Worm (Caenorhabditis elegans) whole organism, late embryonic: ENCODE measurements around the gene arrd-3.
"Not testable (repeated sequence)": the region's sequence is repeated elsewhere in the genome, so short reads cannot be mapped to it uniquely, and the experiment has no call there.

Experiments
- C08G9.2 ChIP-seq: sonication (generic microtip); optimal IDR thresholded peaks from 2 replicates; lab custom pipeline; 2016; ENCODE audit warnings: mild to moderate bottlenecking, missing genetic modification characterization, moderate library complexity, missing compliant biosample characterization
- ceh-18 ChIP-seq: sonication (generic microtip); optimal IDR thresholded peaks from 2 replicates; lab custom pipeline; 2016; ENCODE audit warnings: missing genetic modification characterization, missing compliant biosample characterization
- che-1 ChIP-seq: sonication (generic microtip); optimal IDR thresholded peaks from 2 replicates; lab custom pipeline; 2016; ENCODE audit warnings: mild to moderate bottlenecking, missing genetic modification characterization, missing compliant biosample characterization
- fkh-10 ChIP-seq: fragments of 150-350 bp; optimal IDR thresholded peaks from 2 replicates; lab custom pipeline; 2014; ENCODE audit warnings: missing biosample characterization, missing genetic modification reagents, missing genetic modification characterization
- nhr-11 ChIP-seq: fragments of 150-350 bp; optimal IDR thresholded peaks from 2 replicates; lab custom pipeline; 2014; ENCODE audit warnings: missing biosample characterization, missing genetic modification characterization
- pqm-1 ChIP-seq: sonication (generic microtip); optimal IDR thresholded peaks from 2 replicates; lab custom pipeline; 2016; ENCODE audit warnings: missing genetic modification characterization, missing compliant biosample characterization

The arrd-3 gene

DNA sequence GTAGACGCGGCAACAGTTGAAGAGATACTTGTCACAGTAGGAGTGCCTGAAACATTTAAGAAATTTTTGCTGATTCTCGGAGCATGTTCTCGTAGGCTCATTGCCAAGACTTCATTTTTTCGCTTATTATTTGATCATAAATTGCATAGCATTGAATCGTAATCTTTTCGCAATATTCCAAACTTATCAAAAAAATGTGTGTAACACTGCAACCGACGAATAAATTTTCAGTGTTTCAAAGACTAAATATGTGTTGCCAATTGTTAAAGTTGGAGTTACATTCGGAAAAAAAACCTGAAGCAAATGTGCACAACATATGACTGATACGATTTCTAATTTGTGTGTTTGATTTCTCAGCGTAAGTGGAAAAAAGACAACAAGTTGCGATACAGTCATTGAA is 47.1 kb downstream of the arrd-3 start, which contains the start of gene R09D1.14:
Gene R09D1.14, minus strand, starts transcription at position 101 of the 400 bp plus-strand sequence.
- not testable (repeated sequence) for TF ChIP-seq che-1, nhr-11, C08G9.2 (tag; lab: Kevin White, UChicago)

DNA sequence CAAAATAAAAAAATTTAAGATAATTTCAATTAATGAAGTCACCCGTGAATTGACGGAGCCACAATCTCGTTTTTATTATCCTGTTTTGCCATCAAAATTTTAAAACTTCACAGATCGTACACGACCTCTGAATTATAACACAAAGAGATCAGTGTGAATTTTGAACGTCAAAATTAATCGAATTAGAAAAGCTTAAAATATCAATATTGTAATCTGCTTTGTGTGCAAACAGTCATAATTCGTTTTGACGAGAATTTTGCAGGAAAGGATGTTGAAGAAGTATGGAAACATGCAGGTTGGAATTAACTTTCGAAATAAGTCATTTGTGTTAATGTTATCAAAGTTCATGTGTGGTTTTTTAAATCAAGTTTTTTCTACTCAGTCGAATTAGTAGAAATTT is 49.5 kb downstream of the arrd-3 start, which contains the start of gene chil-21:
Gene chil-21, minus strand, starts transcription at position 101 of the 400 bp plus-strand sequence.
- not testable (repeated sequence) for TF ChIP-seq fkh-10 (GFP tag; lab: Kevin White, UChicago); ceh-18 (tag; lab: Kevin White, UChicago); pqm-1
